Fruit fly (Drosophila melanogaster) whole organism, embryonic: ENCODE data around the gene AP-1sigma.
A peak's percentile ranks its signal among the peaks of the same experiment; 100 is the strongest.

ENCODE experiments used
- B-H2 ChIP-seq: fragments of 200-800 bp; sonication (Bioruptor generic); optimal IDR thresholded peaks from 2 replicates; lab custom pipeline; 2018; ENCODE audit warnings: missing biosample characterization, mild to moderate bottlenecking, missing genetic modification characterization
- Bdp1 ChIP-seq: fragments of 200-800 bp; sonication (Bioruptor generic); optimal IDR thresholded peaks from 3 replicates; lab custom pipeline; 2016; ENCODE audit warnings: missing biosample characterization, missing genetic modification characterization
- Blimp-1 ChIP-seq: fragments of 200-800 bp; sonication (Bioruptor generic); optimal IDR thresholded peaks from 3 replicates; lab custom pipeline; 2018; ENCODE audit warnings: missing biosample characterization, missing genetic modification characterization, mild to moderate bottlenecking, moderate library complexity, missing genetic modification reagents
- CG10431 ChIP-seq: fragments of 200-800 bp; sonication (Bioruptor generic); optimal IDR thresholded peaks from 3 replicates; lab custom pipeline; 2018; ENCODE audit warnings: missing biosample characterization, mild to moderate bottlenecking, missing genetic modification characterization
- CG10462 ChIP-seq: fragments of 200-800 bp; sonication (Bioruptor generic); optimal IDR thresholded peaks from 2 replicates; lab custom pipeline; 2016; ENCODE audit warnings: missing biosample characterization, missing genetic modification characterization
- CG12299 ChIP-seq: fragments of 200-800 bp; sonication (Bioruptor generic); optimal IDR thresholded peaks from 2 replicates; lab custom pipeline; 2018; ENCODE audit warnings: missing biosample characterization, mild to moderate bottlenecking, missing genetic modification characterization
- CG12769 ChIP-seq: fragments of 200-800 bp; sonication (Bioruptor generic); optimal IDR thresholded peaks from 2 replicates; lab custom pipeline; 2019; ENCODE audit warnings: missing biosample characterization, mild to moderate bottlenecking, missing genetic modification characterization, moderate library complexity
- CG12942 ChIP-seq: fragments of 200-800 bp; sonication (Bioruptor generic); optimal IDR thresholded peaks from 3 replicates; lab custom pipeline; 2016; ENCODE audit warnings: missing biosample characterization, missing genetic modification characterization
- CG14014 ChIP-seq: fragments of 200-800 bp; sonication (Bioruptor generic); IDR thresholded peaks from 2 replicates; pipeline ENCODE4 v1.3.6; 2022; ENCODE audit warnings: missing biosample characterization, missing genetic modification characterization
- CG15011 ChIP-seq: fragments of 200-800 bp; sonication (Bioruptor generic); optimal IDR thresholded peaks from 3 replicates; lab custom pipeline; 2018; ENCODE audit warnings: missing biosample characterization, mild to moderate bottlenecking, missing genetic modification characterization
- CG15269 ChIP-seq: fragments of 200-800 bp; sonication (Bioruptor generic); optimal IDR thresholded peaks from 2 replicates; lab custom pipeline; 2018; ENCODE audit warnings: missing biosample characterization, mild to moderate bottlenecking, missing genetic modification characterization, moderate library complexity
- CG16779 ChIP-seq: fragments of 200-800 bp; sonication (Bioruptor generic); IDR thresholded peaks from 2 replicates; pipeline ENCODE4 v1.3.6; 2022; ENCODE audit warnings: missing biosample characterization, missing genetic modification characterization
- CG2116 ChIP-seq: fragments of 200-800 bp; sonication (Bioruptor generic); optimal IDR thresholded peaks from 3 replicates; lab custom pipeline; 2018; ENCODE audit warnings: missing biosample characterization, mild to moderate bottlenecking, missing genetic modification characterization
- CG2120 ChIP-seq: fragments of 200-800 bp; sonication (Bioruptor generic); optimal IDR thresholded peaks from 3 replicates; lab custom pipeline; 2016; ENCODE audit warnings: missing biosample characterization, missing genetic modification characterization
- CG2875 ChIP-seq: fragments of 200-800 bp; sonication (Bioruptor generic); optimal IDR thresholded peaks from 2 replicates; lab custom pipeline; 2017; ENCODE audit warnings: missing biosample characterization, mild to moderate bottlenecking, missing genetic modification characterization, missing genetic modification reagents
- CG4404 ChIP-seq: fragments of 200-800 bp; sonication (Bioruptor generic); IDR thresholded peaks from 2 replicates; pipeline ENCODE4 v1.3.6; 2022; ENCODE audit warnings: missing biosample characterization, missing genetic modification characterization
- CG4617 ChIP-seq: fragments of 200-800 bp; sonication (Bioruptor generic); optimal IDR thresholded peaks from 3 replicates; lab custom pipeline; 2016; ENCODE audit warnings: missing biosample characterization, missing genetic modification characterization, borderline replicate concordance
- CG7271 ChIP-seq: fragments of 200-800 bp; sonication (Bioruptor generic); optimal IDR thresholded peaks from 2 replicates; lab custom pipeline; 2018; ENCODE audit warnings: missing biosample characterization, mild to moderate bottlenecking, missing genetic modification characterization, moderate library complexity
- CG7357 ChIP-seq: fragments of 200-800 bp; sonication (Bioruptor generic); IDR thresholded peaks from 3 replicates; pipeline ENCODE4 v1.3.6; 2022; ENCODE audit warnings: missing biosample characterization, missing genetic modification characterization
- CG8089 ChIP-seq: fragments of 200-800 bp; sonication (Bioruptor generic); optimal IDR thresholded peaks from 3 replicates; lab custom pipeline; 2016; ENCODE audit warnings: missing biosample characterization, missing genetic modification characterization
- CG9932 ChIP-seq: fragments of 200-800 bp; sonication (Bioruptor generic); IDR thresholded peaks from 2 replicates; pipeline ENCODE4 v1.3.6; 2022; ENCODE audit warnings: missing biosample characterization, missing genetic modification characterization
- CoRest ChIP-seq: fragments of 200-800 bp; sonication (Bioruptor generic); optimal IDR thresholded peaks from 3 replicates; lab custom pipeline; 2018; ENCODE audit warnings: missing biosample characterization, mild to moderate bottlenecking, missing genetic modification characterization, moderate library complexity
- Doc3 ChIP-seq: fragments of 200-800 bp; sonication (Bioruptor generic); IDR thresholded peaks from 3 replicates; pipeline ENCODE4 v1.3.6; 2022; ENCODE audit warnings: missing biosample characterization, missing genetic modification characterization; ENCODE audit not compliant: partially characterized antibody
- Elba2 ChIP-seq: fragments of 200-800 bp; sonication (Bioruptor generic); optimal IDR thresholded peaks from 3 replicates; lab custom pipeline; 2016; ENCODE audit warnings: missing biosample characterization, missing genetic modification characterization
- HmgZ ChIP-seq: fragments of 200-800 bp; sonication (Bioruptor generic); optimal IDR thresholded peaks from 2 replicates; lab custom pipeline; 2018; ENCODE audit warnings: missing biosample characterization, mild to moderate bottlenecking, missing genetic modification characterization
- Meics ChIP-seq: fragments of 200-800 bp; sonication (Bioruptor generic); optimal IDR thresholded peaks from 2 replicates; lab custom pipeline; 2017; ENCODE audit warnings: missing biosample characterization, mild to moderate bottlenecking, missing genetic modification characterization
- NC2β ChIP-seq: fragments of 200-800 bp; sonication (Bioruptor generic); optimal IDR thresholded peaks from 2 replicates; lab custom pipeline; 2016; ENCODE audit warnings: missing biosample characterization, missing genetic modification characterization
- Nf-YA ChIP-seq: fragments of 200-800 bp; sonication (Bioruptor generic); IDR thresholded peaks from 2 replicates; pipeline ENCODE4 v1.3.6; 2022; ENCODE audit warnings: missing biosample characterization, missing genetic modification characterization
- Oli ChIP-seq: fragments of 200-800 bp; sonication (Bioruptor generic); optimal IDR thresholded peaks from 2 replicates; lab custom pipeline; 2018; ENCODE audit warnings: missing biosample characterization, mild to moderate bottlenecking, missing genetic modification characterization, moderate library complexity
- Sox100B ChIP-seq: fragments of 200-800 bp; sonication (Bioruptor generic); optimal IDR thresholded peaks from 3 replicates; lab custom pipeline; 2018; ENCODE audit warnings: missing biosample characterization, mild to moderate bottlenecking, missing genetic modification characterization
- Trl ChIP-seq, 3 experiments: fragments of >200 bp in 2 of 3; fragments of 200-800 bp in 1 of 3; sonication (Bioruptor generic) in 1 of 3; optimal IDR thresholded peaks; 2 replicates in 1 of 3; 3 replicates in 2 of 3; lab custom pipeline; 2016 to 2017; ENCODE audit warnings: missing biosample characterization in 1 of 3, missing genetic modification characterization in 1 of 3
- ash1 ChIP-seq: fragments of 200-800 bp; sonication (Bioruptor generic); optimal IDR thresholded peaks from 2 replicates; lab custom pipeline; 2018; ENCODE audit warnings: missing biosample characterization, mild to moderate bottlenecking, missing genetic modification characterization
- az2 ChIP-seq: fragments of 200-800 bp; sonication (Bioruptor generic); optimal IDR thresholded peaks from 3 replicates; lab custom pipeline; 2016; ENCODE audit warnings: missing biosample characterization, missing genetic modification characterization
- bcd ChIP-seq: fragments of 200-800 bp; sonication (Bioruptor generic); optimal IDR thresholded peaks from 2 replicates; lab custom pipeline; 2017; ENCODE audit warnings: missing biosample characterization, mild to moderate bottlenecking, missing genetic modification characterization
- cas ChIP-seq: fragments of 200-800 bp; sonication (Bioruptor generic); IDR thresholded peaks from 2 replicates; pipeline ENCODE4 v1.3.6; 2022; ENCODE audit warnings: missing biosample characterization, missing genetic modification characterization
- caup ChIP-seq: fragments of 200-800 bp; sonication (Bioruptor generic); optimal IDR thresholded peaks from 3 replicates; lab custom pipeline; 2017; ENCODE audit warnings: missing biosample characterization, mild to moderate bottlenecking, missing genetic modification characterization, moderate library complexity; ENCODE audit not compliant: severe bottlenecking
- cg ChIP-seq: fragments of 200-800 bp; sonication (Bioruptor generic); optimal IDR thresholded peaks from 3 replicates; lab custom pipeline; 2019; ENCODE audit warnings: missing biosample characterization, mild to moderate bottlenecking, missing genetic modification characterization, moderate library complexity
- chn ChIP-seq: fragments of 200-800 bp; sonication (Bioruptor generic); optimal IDR thresholded peaks from 2 replicates; lab custom pipeline; 2016; ENCODE audit warnings: missing biosample characterization, missing genetic modification characterization
- gce ChIP-seq: fragments of 200-800 bp; sonication (Bioruptor generic); IDR thresholded peaks from 3 replicates; pipeline ENCODE4 v1.3.6; 2022; ENCODE audit warnings: missing biosample characterization, missing genetic modification characterization
- gsb-n ChIP-seq: fragments of 200-800 bp; sonication (Bioruptor generic); optimal IDR thresholded peaks from 3 replicates; lab custom pipeline; 2018; ENCODE audit warnings: missing biosample characterization, mild to moderate bottlenecking, missing genetic modification characterization
- insv ChIP-seq, 2 experiments: fragments of 200-800 bp; sonication (Bioruptor generic); optimal IDR thresholded peaks; 3 replicates each; lab custom pipeline; 2016 to 2018; ENCODE audit warnings: missing biosample characterization in 2 of 2, missing genetic modification characterization in 2 of 2
- kay ChIP-seq: fragments of 200-800 bp; sonication (Bioruptor generic); optimal IDR thresholded peaks from 2 replicates; lab custom pipeline; 2016; ENCODE audit warnings: missing biosample characterization, missing genetic modification characterization
- kni ChIP-seq: fragments of 200-800 bp; sonication (Bioruptor generic); optimal IDR thresholded peaks from 3 replicates; lab custom pipeline; 2017; ENCODE audit warnings: mild to moderate bottlenecking, missing biosample characterization, missing genetic modification reagents, missing genetic modification characterization
- pb ChIP-seq: fragments of 200-800 bp; sonication (Bioruptor generic); optimal IDR thresholded peaks from 3 replicates; lab custom pipeline; 2016; ENCODE audit warnings: missing biosample characterization, missing genetic modification characterization
- sd ChIP-seq: fragments of 200-800 bp; sonication (Bioruptor generic); optimal IDR thresholded peaks from 3 replicates; lab custom pipeline; 2018; ENCODE audit warnings: missing biosample characterization, mild to moderate bottlenecking, missing genetic modification characterization, moderate library complexity
- sens-2 ChIP-seq: fragments of 200-800 bp; sonication (Bioruptor generic); IDR thresholded peaks from 2 replicates; pipeline ENCODE4 v1.3.6; 2022; ENCODE audit warnings: missing biosample characterization, missing genetic modification characterization
- tap ChIP-seq: fragments of 200-800 bp; optimal IDR thresholded peaks from 3 replicates; lab custom pipeline; 2019; ENCODE audit warnings: missing biosample characterization, mild to moderate bottlenecking, missing genetic modification characterization, moderate library complexity
- trem ChIP-seq: fragments of 200-800 bp; optimal IDR thresholded peaks from 3 replicates; lab custom pipeline; 2019; ENCODE audit warnings: missing biosample characterization, mild to moderate bottlenecking, missing genetic modification characterization, moderate library complexity
- tx ChIP-seq: fragments of 200-800 bp; sonication (Bioruptor generic); optimal IDR thresholded peaks from 2 replicates; lab custom pipeline; 2016; ENCODE audit warnings: missing biosample characterization, missing genetic modification characterization
- wek ChIP-seq: fragments of 200-800 bp; sonication (Bioruptor generic); optimal IDR thresholded peaks from 3 replicates; lab custom pipeline; 2018; ENCODE audit warnings: missing biosample characterization, mild to moderate bottlenecking, missing genetic modification characterization, moderate library complexity

AP-1sigma gene

dm6 chr3R:23942965-23943413 lies 15.5 kb upstream of the AP-1sigma start, which contains the start of gene Gdh (continued):
- TF ChIP-seq pb (GFP tag; lab: Kevin White, UChicago) (no peak), kni (GFP tag; lab: Kevin White, UChicago) (no peak), cas (GFP tag; lab: Robert Waterston, UW) (no peak), Elba2 (no peak), NC2β (GFP tag; lab: Kevin White, UChicago) (no peak), Trl (optimal IDR thresholded peaks at IDR 0.05; lab: Kevin White, UChicago) (peak; percentile 53 to 69), Trl (GFP tag; optimal IDR thresholded peaks at IDR 0.05; lab: Kevin White, UChicago) (peak; percentile 24), az2 (no peak), tx (GFP tag; lab: Kevin White, UChicago) (no peak), Nf-YA (GFP tag; lab: Robert Waterston, UW) (no peak; the same call in 1 of the 2 replicates), insv (GFP tag; optimal IDR thresholded peaks at IDR 0.05; lab: Kevin White, UChicago) (no peak), CG15011 (no peak), CG14014 (GFP tag; lab: Robert Waterston, UW) (no peak), B-H2 (GFP tag; lab: Kevin White, UChicago) (peak; percentile 59), CG8089 (no peak), sd (tag; lab: Kevin White, UChicago) (peak; percentile 40), caup (GFP tag; lab: Kevin White, UChicago) (peak; percentile 64), Oli (tag; lab: Kevin White, UChicago) (no peak), chn (GFP tag; lab: Kevin White, UChicago) (no peak), gsb-n (tag; lab: Kevin White, UChicago) (no peak), CG12942 (GFP tag; lab: Kevin White, UChicago) (no peak), wek (GFP tag; lab: Kevin White, UChicago) (no peak), CG2875 (GFP tag; lab: Kevin White, UChicago) (no peak), gce (GFP tag; lab: Robert Waterston, UW) (no peak), CoRest (tag; lab: Kevin White, UChicago) (no peak), Sox100B (no peak), CG15269 (tag; lab: Kevin White, UChicago) (peak; percentile 22), Doc3 (GFP tag; lab: Robert Waterston, UW) (no peak), CG10431 (GFP tag; lab: Kevin White, UChicago) (no peak), CG10462 (GFP tag; lab: Kevin White, UChicago) (no peak), CG12299 (no peak), HmgZ (peak; percentile 64), Blimp-1 (GFP tag; lab: Kevin White, UChicago) (no peak), CG9932 (GFP tag; lab: Robert Waterston, UW) (peak; percentile 45; the same call in 1 of the 2 replicates), sens-2 (no peak), ash1 (no peak), CG7271 (tag; lab: Kevin White, UChicago) (no peak), Bdp1 (GFP tag; lab: Kevin White, UChicago) (no peak), CG16779 (GFP tag; lab: Robert Waterston, UW) (peak; percentile 35; the same call in 1 of the 2 replicates), CG4617 (GFP tag; lab: Kevin White, UChicago) (no peak), tap (tag; lab: Kevin White, UChicago) (peak; percentile 41), Meics (GFP tag; lab: Kevin White, UChicago) (peak; percentile 18), CG2116 (GFP tag; lab: Kevin White, UChicago) (no peak), bcd (GFP tag; lab: Kevin White, UChicago) (peak; percentile 4), CG4404 (GFP tag; lab: Robert Waterston, UW) (no peak; the same call in 1 of the 2 replicates), CG2120 (peak; percentile 9), CG12769 (tag; lab: Kevin White, UChicago) (peak; percentile 35), trem (tag; lab: Kevin White, UChicago) (no peak), CG7357 (GFP tag; lab: Robert Waterston, UW) (no peak), cg (GFP tag; lab: Kevin White, UChicago) (no peak), kay (GFP tag; lab: Kevin White, UChicago) (no peak)
